Worm (Caenorhabditis elegans): ENCODE results near the gene C49F8.3.

The C49F8.3 gene

DNA sequence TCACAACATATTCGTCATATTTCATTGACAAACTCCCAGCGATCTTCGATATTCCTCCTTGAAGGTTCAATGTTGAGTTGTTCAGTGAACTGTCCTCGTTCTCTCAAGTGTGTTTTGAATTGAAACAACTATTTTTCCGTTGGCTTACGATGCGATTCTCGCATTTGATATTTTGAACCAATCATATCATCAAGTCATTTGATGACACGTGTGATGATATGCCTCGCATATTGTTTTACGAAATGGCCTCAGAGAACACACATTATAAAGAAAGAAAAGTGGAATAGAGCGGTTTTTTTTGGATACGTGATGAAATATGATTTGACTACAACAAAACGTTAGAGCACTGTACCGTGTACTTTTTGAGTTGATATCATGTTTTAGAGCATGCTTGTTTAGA, 38.9 kb downstream of the C49F8.3 start (continued):
- TF ChIP-seq dve-1 (tag; optimal IDR thresholded peaks at IDR 0.05; ENCODE audit: insufficient read depth) (peak; percentile 88), ceh-62 (tag; optimal IDR thresholded peaks at IDR 0.05) (no peak), ztf-11 (tag; optimal IDR thresholded peaks at IDR 0.05) (no peak), ces-1 (GFP tag; optimal IDR thresholded peaks at IDR 0.05) (no peak), D1046.2 (GFP tag; IDR thresholded peaks at IDR 0.05) (no peak), hlh-11 (tag; optimal IDR thresholded peaks at IDR 0.05) (peak; percentile 85), F26F4.8 (GFP tag; conservative IDR thresholded peaks at IDR 0.05) (no peak), F44E2.7 (GFP tag; IDR thresholded peaks at IDR 0.05) (no peak), tra-1 (GFP tag; IDR thresholded peaks at IDR 0.05) (0 out of 2 replicates have a peak, but pooled peaks have one; percentile 12), hlh-30 (tag; optimal IDR thresholded peaks at IDR 0.05; ENCODE audit: insufficient read depth) (peak; percentile 88), nhr-6 (tag; optimal IDR thresholded peaks at IDR 0.05) (peak; percentile 34), zip-11 (GFP tag; IDR thresholded peaks at IDR 0.05) (no peak), dmd-6 (GFP tag; IDR thresholded peaks at IDR 0.05) (peak; percentile 80), lim-7 (GFP tag; IDR thresholded peaks at IDR 0.05) (no peak), nhr-48 (tag; optimal IDR thresholded peaks at IDR 0.05) (peak; percentile 78), mes-2 (tag; optimal IDR thresholded peaks at IDR 0.05; ENCODE audit: poor library complexity, severe bottlenecking) (peak; percentile 41), mdl-1 (tag; optimal IDR thresholded peaks at IDR 0.05) (peak in 1 of 2 experiments; percentile 81), daf-19 (GFP tag; conservative IDR thresholded peaks at IDR 0.05) (no peak), unc-39 (tag; optimal IDR thresholded peaks at IDR 0.05) (no peak), spr-3 (GFP tag; optimal IDR thresholded peaks at IDR 0.05) (no peak), mxl-3 (GFP tag; optimal IDR thresholded peaks at IDR 0.05) (peak; percentile 98), F10B5.3 (tag; optimal IDR thresholded peaks at IDR 0.05) (no peak), lin-15B (tag; optimal IDR thresholded peaks at IDR 0.05) (no peak), fos-1 (tag; optimal IDR thresholded peaks at IDR 0.05) (no peak), zip-2 (tag; optimal IDR thresholded peaks at IDR 0.05) (no peak), egl-43 (GFP tag; IDR thresholded peaks at IDR 0.05) (no peak), mdt-29 (GFP tag; IDR thresholded peaks at IDR 0.05) (0 out of 2 replicates have a peak, but pooled peaks have one; percentile 29), hif-1 (tag; optimal IDR thresholded peaks at IDR 0.05) (peak in 1 of 2 experiments; percentile 72), mxl-2 (GFP tag; conservative IDR thresholded peaks at IDR 0.05) (0 out of 2 replicates have a peak, but pooled peaks have one; percentile 6), nhr-102 (tag; optimal IDR thresholded peaks at IDR 0.05) (no peak), aha-1 (tag) (peak; percentile 93), Y48G9A.11 (GFP tag; IDR thresholded peaks at IDR 0.05) (no peak), dmd-9 (GFP tag; IDR thresholded peaks at IDR 0.05) (no peak), F49E8.2 (tag; optimal IDR thresholded peaks at IDR 0.05; ENCODE audit: borderline replicate concordance) (no peak), lsy-2 (tag; optimal IDR thresholded peaks at IDR 0.05) (peak in 1 of 2 experiments; percentile 79), dpl-1 (GFP tag; optimal IDR thresholded peaks at IDR 0.05) (peak; percentile 11), vab-7 (GFP tag; IDR thresholded peaks at IDR 0.05) (no peak)

DNA sequence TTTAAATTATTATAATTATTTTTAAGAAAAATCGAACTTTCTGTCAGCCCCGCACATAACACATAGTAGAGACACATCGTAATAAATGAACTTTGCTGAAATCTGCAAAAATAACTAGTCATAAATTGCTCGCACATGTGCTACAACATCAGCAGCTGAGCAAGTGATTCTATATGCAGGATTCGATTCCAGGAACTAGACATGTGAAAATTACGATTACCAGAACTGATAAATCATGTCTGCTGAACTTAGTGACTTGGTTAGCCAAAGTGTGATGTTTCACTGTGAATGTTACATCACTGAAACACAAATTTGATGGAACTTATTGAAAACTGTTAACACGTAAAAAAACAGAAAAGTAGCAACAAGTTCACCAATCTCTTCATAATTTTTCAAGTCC, 40.1 kb downstream of the C49F8.3 start:
- TF ChIP-seq dmd-6 (GFP tag; IDR thresholded peaks at IDR 0.05): no peak
- peak; percentile 71 for TF ChIP-seq mxl-3 (GFP tag; optimal IDR thresholded peaks at IDR 0.05)

DNA sequence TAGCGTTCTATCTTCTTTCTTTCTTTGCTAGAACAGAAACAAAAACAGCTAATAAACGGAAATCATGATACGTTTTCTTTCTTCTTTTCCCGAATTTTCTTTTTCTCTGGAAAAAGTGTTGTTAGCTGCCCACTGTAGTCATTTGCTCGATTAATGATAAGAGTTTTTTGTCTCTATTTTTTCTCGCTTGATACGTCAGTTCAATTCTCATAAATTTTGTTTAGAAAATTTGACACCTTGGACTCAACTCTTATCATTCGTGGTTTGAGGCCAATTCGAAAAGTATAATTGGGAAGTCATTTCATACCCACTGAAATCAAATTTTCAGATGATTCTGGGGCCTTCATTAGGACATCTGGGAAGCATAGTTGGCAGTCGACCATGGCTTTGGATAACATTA, 45.5 kb downstream of the C49F8.3 start:
- TF ChIP-seq daf-16 (GFP tag; optimal IDR thresholded peaks at IDR 0.05) (no peak), daf-16 (tag; optimal IDR thresholded peaks at IDR 0.05) (peak; percentile 65), aha-1 (tag) (peak; percentile 51), fos-1 (tag; optimal IDR thresholded peaks at IDR 0.05) (no peak), nhr-28 (tag; optimal IDR thresholded peaks at IDR 0.05) (peak; percentile 54), pqm-1 (tag; optimal IDR thresholded peaks at IDR 0.05) (peak; percentile 58), daf-12 (tag; optimal IDR thresholded peaks at IDR 0.05) (no peak), hlh-11 (tag; optimal IDR thresholded peaks at IDR 0.05) (peak; percentile 62), dve-1 (tag; optimal IDR thresholded peaks at IDR 0.05; ENCODE audit: insufficient read depth) (peak; percentile 20), dmd-6 (GFP tag; IDR thresholded peaks at IDR 0.05) (peak; percentile 62), unc-62 (GFP tag; optimal IDR thresholded peaks at IDR 0.05 in 1 of 2) (peak in 1 of 2 experiments; percentile 23), unc-62 (tag; optimal IDR thresholded peaks at IDR 0.05) (no peak)

Measured in whole organism, L4 larva.